1 fruit fly cellular context compared by ENCODE assay signal in genomic region chrX:7920081-7920688, dm6.
TF ChIP-seq lines count a peak whose summit lies in the region.

TSS of gene hdm (minus strand) at chrX:7920131.
TSS of gene Ykt6 (plus strand) at chrX:7920409.

TF ChIP-seq in whole organism, embryonic, 481 proteins besides CTCF, POLR2A, EP300 and RAD21 (continued from another document and continues in another):
- TF ChIP-seq mld (GFP tag; IDR thresholded peaks at IDR 0.05; lab: Robert Waterston, UW; ENCODE audit: partially characterized antibody) = peak; percentile 84; the same call in 2 of the 3 replicates
- TF ChIP-seq CG3163 (GFP tag; optimal IDR thresholded peaks at IDR 0.05; lab: Kevin White, UChicago) = peak; percentile 73
- no peak for TF ChIP-seq Jarid2 (GFP tag; optimal IDR thresholded peaks at IDR 0.05; lab: Kevin White, UChicago)
- no peak for TF ChIP-seq Lpt (GFP tag; optimal IDR thresholded peaks at IDR 0.05; lab: Kevin White, UChicago)
- peak; percentile 12 for TF ChIP-seq Sry-β (GFP tag; optimal IDR thresholded peaks at IDR 0.05; lab: Kevin White, UChicago)
- peak; percentile 37 for TF ChIP-seq CG6765 (GFP tag; optimal IDR thresholded peaks at IDR 0.05; lab: Kevin White, UChicago)
- TF ChIP-seq CG15514 (GFP tag; optimal IDR thresholded peaks at IDR 0.05; lab: Kevin White, UChicago) = peak; percentile 82
- no peak for TF ChIP-seq CG17912 (GFP tag; optimal IDR thresholded peaks at IDR 0.05; lab: Kevin White, UChicago)
- peak in 1 of 2 experiments; percentile 72 for TF ChIP-seq Hr51 (GFP tag; optimal IDR thresholded peaks at IDR 0.05; lab: Kevin White, UChicago)
- peak; percentile 84 for TF ChIP-seq CG9609 (GFP tag; optimal IDR thresholded peaks at IDR 0.05; lab: Kevin White, UChicago)
- TF ChIP-seq kni (GFP tag; optimal IDR thresholded peaks at IDR 0.05; lab: Kevin White, UChicago) = no peak
- peak; percentile 97 for TF ChIP-seq Scr (GFP tag; IDR thresholded peaks at IDR 0.05; lab: Robert Waterston, UW; ENCODE audit: partially characterized antibody)
- peak; percentile 73; the same call in 1 of the 3 replicates for TF ChIP-seq CG6175 (GFP tag; IDR thresholded peaks at IDR 0.05; lab: Robert Waterston, UW)
- peak; percentile 68 for TF ChIP-seq CG11093 (GFP tag; IDR thresholded peaks at IDR 0.05; lab: Robert Waterston, UW)
- peak; percentile 50 for TF ChIP-seq emc (GFP tag; optimal IDR thresholded peaks at IDR 0.05; lab: Kevin White, UChicago)
- TF ChIP-seq slp2 (GFP tag; optimal IDR thresholded peaks at IDR 0.05; lab: Kevin White, UChicago) = peak; percentile 67
- TF ChIP-seq Ets97D (GFP tag; optimal IDR thresholded peaks at IDR 0.05; lab: Kevin White, UChicago) = peak; percentile 73
- TF ChIP-seq ab (GFP tag; optimal IDR thresholded peaks at IDR 0.05; lab: Kevin White, UChicago) = no peak
- TF ChIP-seq dm (GFP tag; optimal IDR thresholded peaks at IDR 0.05; lab: Kevin White, UChicago) = peak; percentile 67
- TF ChIP-seq CG32532 (GFP tag; IDR thresholded peaks at IDR 0.05; lab: Robert Waterston, UW) = peak; percentile 85
- no peak for TF ChIP-seq sd (tag; optimal IDR thresholded peaks at IDR 0.05; lab: Kevin White, UChicago)
- peak; percentile 61 for TF ChIP-seq Mes4 (GFP tag; optimal IDR thresholded peaks at IDR 0.05; lab: Kevin White, UChicago)
- peak; percentile 85 for TF ChIP-seq ewg (GFP tag; optimal IDR thresholded peaks at IDR 0.05; lab: Kevin White, UChicago)
- peak; percentile 73 for TF ChIP-seq crc (GFP tag; optimal IDR thresholded peaks at IDR 0.05; lab: Kevin White, UChicago)
- peak; percentile 39 for TF ChIP-seq CG9437 (GFP tag; optimal IDR thresholded peaks at IDR 0.05; lab: Kevin White, UChicago)
- TF ChIP-seq CG8359 (GFP tag; optimal IDR thresholded peaks at IDR 0.05; lab: Kevin White, UChicago; ENCODE audit: borderline replicate concordance) = peak; percentile 30
- peak; percentile 57; the same call in 1 of the 2 replicates for TF ChIP-seq crol (GFP tag; IDR thresholded peaks at IDR 0.05; lab: Robert Waterston, UW)
- TF ChIP-seq Abd-B (GFP tag; optimal IDR thresholded peaks at IDR 0.05; lab: Kevin White, UChicago) = no peak
- peak; percentile 98 for TF ChIP-seq Ets65A (GFP tag; lab: Kevin White, UChicago)
- TF ChIP-seq CG14014 (GFP tag; IDR thresholded peaks at IDR 0.05; lab: Robert Waterston, UW) = peak; percentile 81
- peak; percentile 83 for TF ChIP-seq B-H2 (GFP tag; optimal IDR thresholded peaks at IDR 0.05; lab: Kevin White, UChicago)
- peak; percentile 68 for TF ChIP-seq twi (tag; optimal IDR thresholded peaks at IDR 0.05; lab: Kevin White, UChicago)
- no peak for TF ChIP-seq CG3838 (GFP tag; optimal IDR thresholded peaks at IDR 0.05; lab: Kevin White, UChicago)
- peak; percentile 31 for TF ChIP-seq D19B (GFP tag; optimal IDR thresholded peaks at IDR 0.05; lab: Kevin White, UChicago)
- no peak for TF ChIP-seq CG7745 (tag; optimal IDR thresholded peaks at IDR 0.05; lab: Kevin White, UChicago)
- peak; percentile 72 for TF ChIP-seq sug (tag; optimal IDR thresholded peaks at IDR 0.05; lab: Kevin White, UChicago)
- TF ChIP-seq CG33557 (GFP tag; optimal IDR thresholded peaks at IDR 0.05; lab: Kevin White, UChicago) = peak; percentile 66
- peak; percentile 34 for TF ChIP-seq trh (GFP tag; optimal IDR thresholded peaks at IDR 0.05; lab: Kevin White, UChicago)
- peak; percentile 68 for TF ChIP-seq CG10462 (GFP tag; optimal IDR thresholded peaks at IDR 0.05; lab: Kevin White, UChicago)
- TF ChIP-seq CG10654 (GFP tag; optimal IDR thresholded peaks at IDR 0.05; lab: Kevin White, UChicago) = peak; percentile 71
- peak; percentile 59 for TF ChIP-seq D19A (tag; optimal IDR thresholded peaks at IDR 0.05; lab: Kevin White, UChicago)
- TF ChIP-seq CG17829 (tag; optimal IDR thresholded peaks at IDR 0.05; lab: Kevin White, UChicago) = peak; percentile 78
- peak; percentile 88 for TF ChIP-seq CG3995 (GFP tag; optimal IDR thresholded peaks at IDR 0.05; lab: Kevin White, UChicago)
- TF ChIP-seq H2.0 (GFP tag; IDR thresholded peaks at IDR 0.05; lab: Robert Waterston, UW) = peak; percentile 83
- TF ChIP-seq CG1832 (GFP tag; optimal IDR thresholded peaks at IDR 0.05; lab: Kevin White, UChicago) = no peak
- TF ChIP-seq crp (GFP tag; optimal IDR thresholded peaks at IDR 0.05; lab: Kevin White, UChicago) = peak in 1 of 2 experiments; percentile 58
- peak; percentile 78; the same call in 3 of the 4 replicates for TF ChIP-seq Gug (GFP tag; IDR thresholded peaks at IDR 0.05; lab: Robert Waterston, UW)
- TF ChIP-seq CG15011 (GFP tag; optimal IDR thresholded peaks at IDR 0.05; lab: Kevin White, UChicago) = no peak
- TF ChIP-seq CoRest (tag; optimal IDR thresholded peaks at IDR 0.05; lab: Kevin White, UChicago) = peak; percentile 78
- peak; percentile 97 for TF ChIP-seq unc-4 (GFP tag; IDR thresholded peaks at IDR 0.05; lab: Robert Waterston, UW; ENCODE audit: partially characterized antibody)
- TF ChIP-seq CG4820 (GFP tag; optimal IDR thresholded peaks at IDR 0.05; lab: Kevin White, UChicago) = peak; percentile 76
- no peak for TF ChIP-seq Trl (optimal IDR thresholded peaks at IDR 0.05; lab: Kevin White, UChicago)
- TF ChIP-seq Trl (GFP tag; optimal IDR thresholded peaks at IDR 0.05; lab: Kevin White, UChicago) = peak; percentile 84
- TF ChIP-seq slou (GFP tag; optimal IDR thresholded peaks at IDR 0.05; lab: Kevin White, UChicago) = peak; percentile 64
- peak; percentile 63; the same call in 1 of the 2 replicates for TF ChIP-seq bowl (GFP tag; IDR thresholded peaks at IDR 0.05; lab: Robert Waterston, UW)
- peak; percentile 74 for TF ChIP-seq dmrt11E (tag; optimal IDR thresholded peaks at IDR 0.05; lab: Kevin White, UChicago)
- TF ChIP-seq Med (GFP tag; lab: Kevin White, UChicago) = peak; percentile 97
- TF ChIP-seq CG14965 (GFP tag; optimal IDR thresholded peaks at IDR 0.05; lab: Kevin White, UChicago; ENCODE audit: borderline replicate concordance) = peak; percentile 39
- TF ChIP-seq odd (GFP tag; optimal IDR thresholded peaks at IDR 0.05; lab: Kevin White, UChicago) = no peak
- TF ChIP-seq PHDP (tag; optimal IDR thresholded peaks at IDR 0.05; lab: Kevin White, UChicago) = peak; percentile 72
- peak; percentile 38 for TF ChIP-seq luna (GFP tag; optimal IDR thresholded peaks at IDR 0.05; lab: Kevin White, UChicago)
- TF ChIP-seq CrebB (tag; optimal IDR thresholded peaks at IDR 0.05; lab: Kevin White, UChicago) = peak; percentile 59
- peak; percentile 97 for TF ChIP-seq Neu2 (GFP tag; optimal IDR thresholded peaks at IDR 0.05; lab: Kevin White, UChicago; ENCODE audit: borderline replicate concordance)
- TF ChIP-seq CG17802 (tag; optimal IDR thresholded peaks at IDR 0.05; lab: Kevin White, UChicago) = peak; percentile 17
- TF ChIP-seq Fer1 (GFP tag; optimal IDR thresholded peaks at IDR 0.05; lab: Kevin White, UChicago) = peak; percentile 79
- TF ChIP-seq sens (GFP tag; lab: Kevin White, UChicago) = peak; percentile 97
- peak; percentile 79 for TF ChIP-seq CG4404 (GFP tag; IDR thresholded peaks at IDR 0.05; lab: Robert Waterston, UW)
- TF ChIP-seq BtbVII (GFP tag; optimal IDR thresholded peaks at IDR 0.05; lab: Kevin White, UChicago) = peak; percentile 9
- no peak for TF ChIP-seq CG15269 (tag; optimal IDR thresholded peaks at IDR 0.05; lab: Kevin White, UChicago)
- peak; percentile 86 for TF ChIP-seq ato (GFP tag; IDR thresholded peaks at IDR 0.05; lab: Robert Waterston, UW; ENCODE audit: partially characterized antibody)
- TF ChIP-seq sim (GFP tag; IDR thresholded peaks at IDR 0.05; lab: Robert Waterston, UW) = peak; percentile 73
- TF ChIP-seq CG11560 (tag; IDR thresholded peaks at IDR 0.05; lab: Robert Waterston, UW) = peak; percentile 65; the same call in 2 of the 3 replicates
- peak; percentile 77 for TF ChIP-seq CG6689 (GFP tag; IDR thresholded peaks at IDR 0.05; lab: Robert Waterston, UW)
- TF ChIP-seq NFAT (GFP tag; IDR thresholded peaks at IDR 0.05; lab: Robert Waterston, UW) = peak; percentile 79; the same call in 1 of the 2 replicates
- TF ChIP-seq Hsf (GFP tag; optimal IDR thresholded peaks at IDR 0.05; lab: Kevin White, UChicago) = peak; percentile 77
- peak; percentile 76 for TF ChIP-seq CG17359 (tag; optimal IDR thresholded peaks at IDR 0.05; lab: Kevin White, UChicago)
- TF ChIP-seq shn (GFP tag; optimal IDR thresholded peaks at IDR 0.05; lab: Kevin White, UChicago) = peak; percentile 83
- TF ChIP-seq fd96Cb (tag; optimal IDR thresholded peaks at IDR 0.05; lab: Kevin White, UChicago) = peak; percentile 51
- peak; percentile 74 for TF ChIP-seq tx (GFP tag; optimal IDR thresholded peaks at IDR 0.05; lab: Kevin White, UChicago)
- TF ChIP-seq CG3726 (GFP tag; IDR thresholded peaks at IDR 0.05; lab: Robert Waterston, UW) = 0 out of 3 replicates have a peak, but pooled peaks have one; percentile 63
- no peak for TF ChIP-seq D (optimal IDR thresholded peaks at IDR 0.05; lab: Kevin White, UChicago)
- peak; percentile 48 for TF ChIP-seq D (GFP tag; optimal IDR thresholded peaks at IDR 0.05; lab: Kevin White, UChicago)
- TF ChIP-seq ttk (GFP tag; IDR thresholded peaks at IDR 0.05; lab: Robert Waterston, UW) = peak; percentile 78
- no peak for TF ChIP-seq Doc2 (GFP tag; IDR thresholded peaks at IDR 0.05; lab: Robert Waterston, UW)
- peak; percentile 66 for TF ChIP-seq CG31224 (GFP tag; IDR thresholded peaks at IDR 0.05; lab: Robert Waterston, UW)
- peak; percentile 64 for TF ChIP-seq lbe (GFP tag; optimal IDR thresholded peaks at IDR 0.05; lab: Kevin White, UChicago)
- peak; percentile 24 for TF ChIP-seq sima (GFP tag; optimal IDR thresholded peaks at IDR 0.05; lab: Kevin White, UChicago)
- TF ChIP-seq CG12236 (GFP tag; optimal IDR thresholded peaks at IDR 0.05; lab: Kevin White, UChicago) = peak; percentile 34
- TF ChIP-seq CG4854 (GFP tag; optimal IDR thresholded peaks at IDR 0.05; lab: Kevin White, UChicago) = peak; percentile 28
- TF ChIP-seq CG11695 (GFP tag; IDR thresholded peaks at IDR 0.05; lab: Robert Waterston, UW) = peak; percentile 81
- TF ChIP-seq CG8290 (GFP tag; optimal IDR thresholded peaks at IDR 0.05; lab: Kevin White, UChicago) = peak; percentile 68
- peak in 1 of 2 experiments; percentile 14 for TF ChIP-seq CG8290 (tag; optimal IDR thresholded peaks at IDR 0.05; lab: Kevin White, UChicago)
- TF ChIP-seq Kr (GFP tag; optimal IDR thresholded peaks at IDR 0.05; lab: Kevin White, UChicago) = no peak
- TF ChIP-seq CG4707 (GFP tag; optimal IDR thresholded peaks at IDR 0.05; lab: Kevin White, UChicago) = no peak
- TF ChIP-seq CG18599 (GFP tag; optimal IDR thresholded peaks at IDR 0.05; lab: Kevin White, UChicago) = peak; percentile 73
- TF ChIP-seq CG2199 (GFP tag; IDR thresholded peaks at IDR 0.05; lab: Robert Waterston, UW) = 0 out of 3 replicates have a peak, but pooled peaks have one; percentile 15
- TF ChIP-seq CG2875 (GFP tag; optimal IDR thresholded peaks at IDR 0.05; lab: Kevin White, UChicago) = peak; percentile 55
- no peak for TF ChIP-seq ftz-f1 (GFP tag; optimal IDR thresholded peaks at IDR 0.05; lab: Kevin White, UChicago)
- TF ChIP-seq CG17328 (GFP tag; IDR thresholded peaks at IDR 0.05; lab: Robert Waterston, UW) = peak; percentile 80
- peak; percentile 56 for TF ChIP-seq cato (GFP tag; optimal IDR thresholded peaks at IDR 0.05; lab: Kevin White, UChicago; ENCODE audit: borderline replicate concordance)
- TF ChIP-seq CG12659 (GFP tag; optimal IDR thresholded peaks at IDR 0.05; lab: Kevin White, UChicago) = peak; percentile 81
- peak; percentile 75 for TF ChIP-seq ap (GFP tag; IDR thresholded peaks at IDR 0.05; lab: Robert Waterston, UW)
- TF ChIP-seq CG12391 (tag; optimal IDR thresholded peaks at IDR 0.05; lab: Kevin White, UChicago) = peak; percentile 87
- TF ChIP-seq Camta (GFP tag; optimal IDR thresholded peaks at IDR 0.05; lab: Kevin White, UChicago) = peak; percentile 79
- TF ChIP-seq CG4360 (GFP tag; IDR thresholded peaks at IDR 0.05; lab: Robert Waterston, UW) = peak; percentile 44
- TF ChIP-seq CG7963 (GFP tag; IDR thresholded peaks at IDR 0.05; lab: Robert Waterston, UW; ENCODE audit: partially characterized antibody) = peak; percentile 77
- peak; percentile 62 for TF ChIP-seq CG17612 (GFP tag; IDR thresholded peaks at IDR 0.05; lab: Robert Waterston, UW)
- peak in 1 of 3 experiments; percentile 10 for TF ChIP-seq Stat92E (GFP tag; optimal IDR thresholded peaks at IDR 0.05; lab: Kevin White, UChicago)
- TF ChIP-seq Atf-2 (GFP tag; optimal IDR thresholded peaks at IDR 0.05; lab: Kevin White, UChicago) = peak; percentile 62
- TF ChIP-seq Mrtf (GFP tag; IDR thresholded peaks at IDR 0.05; lab: Robert Waterston, UW) = peak; percentile 65; the same call in 2 of the 3 replicates
- TF ChIP-seq CG1233 (GFP tag; optimal IDR thresholded peaks at IDR 0.05; lab: Kevin White, UChicago) = peak; percentile 56
- TF ChIP-seq YL-1 (GFP tag; optimal IDR thresholded peaks at IDR 0.05; lab: Kevin White, UChicago) = peak; percentile 57
- TF ChIP-seq mirr (GFP tag; optimal IDR thresholded peaks at IDR 0.05; lab: Kevin White, UChicago) = no peak
- peak; percentile 43 for TF ChIP-seq psq (GFP tag; optimal IDR thresholded peaks at IDR 0.05; lab: Kevin White, UChicago)
- TF ChIP-seq Pdp1 (GFP tag; optimal IDR thresholded peaks at IDR 0.05; lab: Kevin White, UChicago) = peak; percentile 78 to 80
- TF ChIP-seq lab (GFP tag; optimal IDR thresholded peaks at IDR 0.05; lab: Kevin White, UChicago) = no peak
- no peak for TF ChIP-seq CG7839 (tag; optimal IDR thresholded peaks at IDR 0.05; lab: Kevin White, UChicago)
- peak; percentile 85 for TF ChIP-seq Atf6 (GFP tag; IDR thresholded peaks at IDR 0.05; lab: Robert Waterston, UW)
- 0 out of 3 replicates have a peak, but pooled peaks have one; percentile 20 for TF ChIP-seq jigr1 (GFP tag; IDR thresholded peaks at IDR 0.05; lab: Robert Waterston, UW)
- TF ChIP-seq amos (GFP tag; IDR thresholded peaks at IDR 0.05; lab: Robert Waterston, UW; ENCODE audit: partially characterized antibody) = peak; percentile 93
- TF ChIP-seq Rx (GFP tag; IDR thresholded peaks at IDR 0.05; lab: Robert Waterston, UW) = peak; percentile 72
- TF ChIP-seq CkIIα-i1 (GFP tag; IDR thresholded peaks at IDR 0.05; lab: Robert Waterston, UW) = no peak
- TF ChIP-seq CG12744 (GFP tag; optimal IDR thresholded peaks at IDR 0.05; lab: Kevin White, UChicago) = peak; percentile 58
- no peak for TF ChIP-seq CG10431 (GFP tag; optimal IDR thresholded peaks at IDR 0.05; lab: Kevin White, UChicago)
- TF ChIP-seq Xbp1 (GFP tag; optimal IDR thresholded peaks at IDR 0.05; lab: Kevin White, UChicago) = peak; percentile 83
- no peak for TF ChIP-seq CG17568 (GFP tag; optimal IDR thresholded peaks at IDR 0.05; lab: Kevin White, UChicago)
- TF ChIP-seq mam (GFP tag; optimal IDR thresholded peaks at IDR 0.05; lab: Kevin White, UChicago) = peak; percentile 84
- TF ChIP-seq CG8388 (GFP tag; optimal IDR thresholded peaks at IDR 0.05; lab: Kevin White, UChicago) = peak; percentile 68
- peak; percentile 65 for TF ChIP-seq Bteb2 (GFP tag; optimal IDR thresholded peaks at IDR 0.05; lab: Kevin White, UChicago)
